Worm (Caenorhabditis elegans): ENCODE data around the gene F49E8.6.

The F49E8.6 gene

DNA sequence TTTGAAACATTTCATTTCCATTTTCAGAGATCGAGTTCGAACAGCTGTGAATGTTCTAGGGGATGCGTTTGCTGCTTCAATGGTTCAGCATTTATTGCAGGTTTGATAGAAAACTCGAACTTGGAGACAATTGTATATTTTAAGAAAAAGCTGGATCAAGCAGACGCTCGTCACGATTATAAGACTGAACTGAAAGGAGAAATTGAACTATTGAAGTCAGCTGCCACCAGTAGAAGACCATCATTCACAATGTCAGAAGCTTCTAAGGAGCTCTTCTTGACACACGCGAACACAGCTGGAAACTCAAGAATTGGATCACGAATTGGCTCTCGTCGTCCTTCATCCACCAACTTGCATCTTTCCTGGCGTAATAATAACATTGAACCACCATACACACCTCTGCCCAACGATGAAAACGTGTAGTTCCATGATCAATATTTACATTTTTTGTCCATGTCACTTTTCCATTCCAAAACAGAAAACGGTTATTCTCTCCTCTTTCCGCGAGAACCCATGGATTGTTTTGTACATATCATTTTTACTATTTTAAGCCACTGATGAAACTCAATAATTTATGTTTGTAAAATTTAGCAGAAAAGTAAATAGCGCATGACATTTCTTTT is 48.5 kb downstream of the F49E8.6 start (continued):
- peak; percentile 93 for TF ChIP-seq aha-1 (tag)
- TF ChIP-seq mdl-1 (tag; optimal IDR thresholded peaks at IDR 0.05) = no peak
- TF ChIP-seq mep-1 (tag; optimal IDR thresholded peaks at IDR 0.05) = peak; percentile 61
- TF ChIP-seq zfp-3 (GFP tag; conservative IDR thresholded peaks at IDR 0.05) = peak; percentile 73; the same call in 1 of the 2 replicates
- peak; percentile 32 for TF ChIP-seq nhr-10 (tag; optimal IDR thresholded peaks at IDR 0.05)
- no peak for TF ChIP-seq Y75B8A.6 (GFP tag; IDR thresholded peaks at IDR 0.05)
- peak; percentile 29 for TF ChIP-seq hlh-11 (tag; optimal IDR thresholded peaks at IDR 0.05)
- TF ChIP-seq arid-1 (GFP tag; conservative IDR thresholded peaks at IDR 0.05) = peak; percentile 50; the same call in 1 of the 2 replicates
- 0 out of 2 replicates have a peak, but pooled peaks have one; percentile 12 for TF ChIP-seq F26F4.8 (GFP tag; conservative IDR thresholded peaks at IDR 0.05)
- TF ChIP-seq hmg-1.1 (GFP tag; IDR thresholded peaks at IDR 0.05) = no peak
- TF ChIP-seq Y48G9A.11 (GFP tag; IDR thresholded peaks at IDR 0.05) = peak; percentile 13; the same call in 1 of the 2 replicates
- TF ChIP-seq F49E8.2 (tag; optimal IDR thresholded peaks at IDR 0.05; ENCODE audit: borderline replicate concordance) = peak; percentile 45
- TF ChIP-seq unc-130 (GFP tag; optimal IDR thresholded peaks at IDR 0.05) = peak; percentile 31
- TF ChIP-seq unc-62 (GFP tag; optimal IDR thresholded peaks at IDR 0.05 in 1 of 2) = peak in 1 of 2 experiments; percentile 74
- no peak for TF ChIP-seq unc-62 (tag; optimal IDR thresholded peaks at IDR 0.05)
- TF ChIP-seq daf-8 (GFP tag; IDR thresholded peaks at IDR 0.05) = 0 out of 2 replicates have a peak, but pooled peaks have one; percentile 41

DNA sequence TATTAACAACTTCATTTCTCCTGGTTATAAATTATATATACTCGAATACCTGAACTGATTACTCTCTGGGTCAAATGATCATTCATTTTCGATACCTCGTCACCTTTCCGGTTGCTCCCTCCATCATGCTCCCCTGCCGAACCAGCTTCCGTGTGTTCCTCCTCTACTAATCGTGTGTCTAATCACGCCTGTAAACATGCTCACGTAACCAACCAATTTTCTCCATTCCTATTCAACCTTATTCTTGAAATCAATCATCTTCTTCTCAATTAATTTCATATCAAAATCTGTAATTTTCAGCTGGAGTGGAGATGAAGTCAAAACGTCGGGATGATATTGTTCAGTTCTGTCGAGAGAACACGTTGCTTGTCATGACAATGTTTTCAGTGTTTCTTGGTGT is 51.1 kb downstream of the F49E8.6 start, which contains the start of gene glt-6:
Gene glt-6 (plus strand): TSS at position 301 of the 400 bp plus-strand sequence.
- no peak for TF ChIP-seq nhr-111 (GFP tag; optimal IDR thresholded peaks at IDR 0.05)
- no peak for TF ChIP-seq nhr-77 (tag; optimal IDR thresholded peaks at IDR 0.05)
- no peak for TF ChIP-seq mdl-1 (tag; optimal IDR thresholded peaks at IDR 0.05)
- no peak for TF ChIP-seq mes-2 (tag; optimal IDR thresholded peaks at IDR 0.05; ENCODE audit: poor library complexity, severe bottlenecking)
- TF ChIP-seq F44E2.7 (GFP tag; IDR thresholded peaks at IDR 0.05) = no peak
- no peak for TF ChIP-seq lin-38 (GFP tag; IDR thresholded peaks at IDR 0.05)
- no peak for TF ChIP-seq mxl-3 (GFP tag; optimal IDR thresholded peaks at IDR 0.05)
- no peak for TF ChIP-seq Y75B8A.6 (GFP tag; IDR thresholded peaks at IDR 0.05)
- TF ChIP-seq F37D6.2 (tag; optimal IDR thresholded peaks at IDR 0.05) = no peak
- TF ChIP-seq madf-5 (GFP tag; IDR thresholded peaks at IDR 0.05) = no peak
- no peak for TF ChIP-seq unc-62 (GFP tag; optimal IDR thresholded peaks at IDR 0.05 in 1 of 2)
- TF ChIP-seq unc-62 (tag; optimal IDR thresholded peaks at IDR 0.05) = no peak
- no peak for TF ChIP-seq zip-2 (tag; optimal IDR thresholded peaks at IDR 0.05)
- no peak for TF ChIP-seq pqm-1 (tag; optimal IDR thresholded peaks at IDR 0.05)
- no peak for TF ChIP-seq fkh-10 (GFP tag; optimal IDR thresholded peaks at IDR 0.05)
- no peak for TF ChIP-seq nhr-6 (tag; optimal IDR thresholded peaks at IDR 0.05)
- no peak for TF ChIP-seq unc-39 (tag; optimal IDR thresholded peaks at IDR 0.05)
- TF ChIP-seq ztf-11 (tag; optimal IDR thresholded peaks at IDR 0.05) = no peak
- TF ChIP-seq F26F4.8 (GFP tag; conservative IDR thresholded peaks at IDR 0.05) = no peak
